Worm (Caenorhabditis elegans) whole organism, midembryonic: ENCODE results near the gene F40G9.6.

Experiments
- T22C8.4 ChIP-seq: fragments of 200-800 bp; sonication (Bioruptor generic); IDR thresholded peaks from 2 replicates; pipeline ENCODE4 v1.3.6; 2022; ENCODE audit warnings: missing genetic modification characterization, missing compliant biosample characterization
- cog-1 ChIP-seq: sonication (generic microtip); optimal IDR thresholded peaks from 2 replicates; lab custom pipeline; 2016; ENCODE audit warnings: missing genetic modification characterization, missing compliant biosample characterization
- flt-1 ChIP-seq: fragments of 200-800 bp; sonication (Bioruptor generic); IDR thresholded peaks from 2 replicates; pipeline ENCODE4 v1.3.6; 2022; ENCODE audit warnings: missing genetic modification characterization, missing compliant biosample characterization
- tab-1 ChIP-seq: fragments of 200-800 bp; sonication (Bioruptor generic); IDR thresholded peaks from 2 replicates; pipeline ENCODE4 v1.3.6; 2022; ENCODE audit warnings: missing genetic modification characterization, missing compliant biosample characterization
- ztf-23 ChIP-seq: fragments of 200-800 bp; sonication (Bioruptor generic); IDR thresholded peaks from 2 replicates; pipeline ENCODE4 v1.3.6; 2022; ENCODE audit warnings: missing genetic modification reagents, missing genetic modification characterization, missing compliant biosample characterization
- ztf-29 ChIP-seq: fragments of 200-800 bp; sonication (Bioruptor generic); IDR thresholded peaks from 2 replicates; pipeline ENCODE4 v1.3.6; 2022; ENCODE audit warnings: missing genetic modification reagents, missing genetic modification characterization, missing compliant biosample characterization

ce11 chrIII:182080-182479 lies 2.7 kb downstream of the F40G9.6 start, which contains the start of gene F40G9.15:
- TF ChIP-seq T22C8.4 (no peak), tab-1 (GFP tag; lab: Robert Waterston, UW) (no peak), flt-1 (GFP tag; lab: Robert Waterston, UW) (no peak), cog-1 (tag; lab: Kevin White, UChicago) (no peak), ztf-23 (GFP tag; lab: Robert Waterston, UW) (no peak), ztf-29 (no peak)
